Fruit fly (Drosophila melanogaster): ENCODE data around the gene CG31041.

The CG31041 gene

DNA sequence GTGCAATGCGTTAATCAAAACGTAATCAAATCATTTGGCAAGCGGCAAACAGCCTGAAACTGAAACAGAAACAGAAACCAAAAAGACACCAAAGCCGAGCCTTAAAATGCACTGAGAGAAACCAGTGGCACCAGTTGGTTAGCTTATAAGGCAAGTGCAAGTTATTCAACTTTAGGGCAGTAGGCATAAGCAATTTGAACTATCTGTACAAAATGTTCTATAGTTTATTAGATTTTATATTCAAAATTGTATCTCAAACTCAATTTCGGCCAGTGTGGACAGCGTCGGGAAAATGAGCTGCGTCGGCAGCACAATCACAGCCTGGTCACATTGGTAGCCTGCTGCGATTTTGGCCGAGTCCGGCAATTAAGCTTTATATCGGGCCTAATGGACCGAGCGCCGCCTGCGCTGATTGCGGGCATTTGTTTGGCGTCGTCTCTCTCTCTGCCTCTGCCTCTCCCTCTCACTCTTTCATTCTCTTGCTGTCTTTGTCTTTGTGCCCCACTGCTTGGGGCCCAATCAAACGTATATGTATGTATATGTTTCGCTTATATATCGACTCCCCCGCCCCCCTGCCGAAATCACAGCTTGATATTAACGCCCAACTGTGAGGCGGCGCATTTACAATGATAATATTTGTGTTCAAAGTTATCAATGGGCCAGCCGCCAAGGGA lies 23.6 kb downstream of the CG31041 start (continued):
- TF ChIP-seq CG3919 (GFP tag; optimal IDR thresholded peaks at IDR 0.05) (peak; percentile 82), Eip93F (GFP tag; optimal IDR thresholded peaks at IDR 0.05) (peak; percentile 46), spab (GFP tag; optimal IDR thresholded peaks at IDR 0.05) (peak; percentile 61), cyc (GFP tag; optimal IDR thresholded peaks at IDR 0.05) (peak; percentile 93), CG7368 (GFP tag; optimal IDR thresholded peaks at IDR 0.05) (peak; percentile 72), vri (GFP tag; optimal IDR thresholded peaks at IDR 0.05) (peak; percentile 68), eg (GFP tag; IDR thresholded peaks at IDR 0.05) (peak; percentile 82), CG1621 (tag; optimal IDR thresholded peaks at IDR 0.05) (peak; percentile 56), pdm3 (GFP tag; optimal IDR thresholded peaks at IDR 0.05) (peak; percentile 76), CG34406 (GFP tag; optimal IDR thresholded peaks at IDR 0.05) (peak; percentile 76), lz (GFP tag; optimal IDR thresholded peaks at IDR 0.05) (peak; percentile 91), Eip75B (GFP tag; optimal IDR thresholded peaks at IDR 0.05) (peak; percentile 82), CG10669 (GFP tag; optimal IDR thresholded peaks at IDR 0.05) (peak; percentile 67), Sox15 (GFP tag; optimal IDR thresholded peaks at IDR 0.05) (peak; percentile 73), CG6163 (GFP tag; IDR thresholded peaks at IDR 0.05) (peak; percentile 86), CG9139 (GFP tag; optimal IDR thresholded peaks at IDR 0.05) (peak; percentile 9)

DNA sequence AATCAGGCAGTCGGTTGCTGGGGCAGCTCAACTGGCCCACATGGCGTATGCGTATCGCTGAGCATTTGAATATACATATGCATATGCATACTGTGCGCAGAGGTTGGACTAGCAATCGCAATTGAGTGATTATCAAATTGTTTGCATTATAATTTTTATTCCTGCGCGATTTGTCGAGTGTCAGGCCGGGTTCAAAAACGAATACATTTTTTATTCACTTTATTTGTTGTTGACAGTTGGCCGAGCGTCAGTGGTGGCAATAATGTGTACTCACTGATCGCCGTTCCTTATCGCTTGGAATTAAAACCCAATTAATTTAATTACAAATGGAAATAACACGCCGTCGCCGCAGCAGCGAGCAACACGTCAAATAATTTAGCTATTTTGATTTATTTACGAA lies 25.0 kb downstream of the CG31041 start:
- TF ChIP-seq lz (GFP tag; optimal IDR thresholded peaks at IDR 0.05) (no peak), Eip78C (GFP tag) (peak; percentile 25), CG8319 (GFP tag; optimal IDR thresholded peaks at IDR 0.05) (no peak), CG3032 (tag; optimal IDR thresholded peaks at IDR 0.05) (no peak), CG7368 (GFP tag; optimal IDR thresholded peaks at IDR 0.05) (no peak), pdm3 (GFP tag; optimal IDR thresholded peaks at IDR 0.05) (no peak), fkh (GFP tag; optimal IDR thresholded peaks at IDR 0.05) (peak; percentile 61), svp (GFP tag) (peak; percentile 95)

DNA sequence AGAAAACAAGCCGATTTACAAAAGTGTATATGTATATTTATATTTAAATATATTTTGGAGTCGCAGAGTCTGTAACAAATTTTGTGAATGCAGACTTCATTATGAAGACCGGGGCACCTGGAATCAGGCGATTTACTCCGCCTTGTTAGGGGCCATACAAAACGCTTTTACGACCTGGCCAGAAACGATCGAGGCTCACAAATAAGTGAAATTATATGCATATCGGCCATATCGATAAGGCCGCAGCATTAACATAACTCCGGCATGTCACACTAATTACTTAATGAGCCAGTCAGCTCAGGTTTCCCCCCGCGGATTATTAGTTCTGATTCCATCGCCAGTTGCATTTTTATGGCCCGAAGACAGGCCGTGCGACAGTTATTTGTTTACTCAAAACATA lies 28.1 kb downstream of the CG31041 start:
- TF ChIP-seq CG8632 (GFP tag; optimal IDR thresholded peaks at IDR 0.05) (no peak), CG6854 (GFP tag; optimal IDR thresholded peaks at IDR 0.05) (no peak), CG10631 (GFP tag; optimal IDR thresholded peaks at IDR 0.05) (no peak), CG1621 (tag; optimal IDR thresholded peaks at IDR 0.05) (no peak), Met (GFP tag; optimal IDR thresholded peaks at IDR 0.05) (no peak), Sox14 (GFP tag; optimal IDR thresholded peaks at IDR 0.05) (no peak), salr (GFP tag; optimal IDR thresholded peaks at IDR 0.05) (no peak), CG11762 (GFP tag; optimal IDR thresholded peaks at IDR 0.05; ENCODE audit: insufficient read depth) (no peak), CG3032 (tag; optimal IDR thresholded peaks at IDR 0.05) (no peak), fd59A (GFP tag; optimal IDR thresholded peaks at IDR 0.05) (no peak), CG3919 (GFP tag; optimal IDR thresholded peaks at IDR 0.05) (no peak), cyc (GFP tag; optimal IDR thresholded peaks at IDR 0.05) (no peak), CG11294 (GFP tag; IDR thresholded peaks at IDR 0.05) (no peak), Eip93F (GFP tag; optimal IDR thresholded peaks at IDR 0.05) (no peak), CG31627 (GFP tag; optimal IDR thresholded peaks at IDR 0.05) (no peak)

DNA sequence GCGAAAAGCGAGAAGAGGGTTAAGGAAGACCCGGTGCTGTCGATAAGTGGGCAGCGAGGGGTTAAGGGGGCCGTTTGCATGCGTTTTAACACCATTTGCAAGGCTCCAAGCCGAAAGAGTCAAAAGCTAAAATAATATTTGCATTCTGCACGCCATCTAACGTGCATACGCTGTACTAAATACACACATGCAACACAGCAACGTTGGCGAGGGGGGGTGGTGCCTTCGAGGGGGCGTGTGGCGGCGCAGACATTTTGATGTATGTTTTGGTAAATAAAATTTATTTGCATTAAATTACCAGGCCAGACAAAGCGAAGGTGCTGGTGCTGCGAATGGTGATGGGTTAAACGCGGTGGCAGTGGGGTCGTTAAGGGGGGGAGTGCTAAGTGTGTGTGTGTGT lies 30.3 kb downstream of the CG31041 start:
- TF ChIP-seq fkh (GFP tag; optimal IDR thresholded peaks at IDR 0.05), result peak; percentile 53
- peak; percentile 48 for TF ChIP-seq svp (GFP tag)
- no peak for TF ChIP-seq ss (GFP tag; optimal IDR thresholded peaks at IDR 0.05)
- no peak for TF ChIP-seq Sox14 (GFP tag; optimal IDR thresholded peaks at IDR 0.05)
- no peak for TF ChIP-seq CG8632 (GFP tag; optimal IDR thresholded peaks at IDR 0.05)

DNA sequence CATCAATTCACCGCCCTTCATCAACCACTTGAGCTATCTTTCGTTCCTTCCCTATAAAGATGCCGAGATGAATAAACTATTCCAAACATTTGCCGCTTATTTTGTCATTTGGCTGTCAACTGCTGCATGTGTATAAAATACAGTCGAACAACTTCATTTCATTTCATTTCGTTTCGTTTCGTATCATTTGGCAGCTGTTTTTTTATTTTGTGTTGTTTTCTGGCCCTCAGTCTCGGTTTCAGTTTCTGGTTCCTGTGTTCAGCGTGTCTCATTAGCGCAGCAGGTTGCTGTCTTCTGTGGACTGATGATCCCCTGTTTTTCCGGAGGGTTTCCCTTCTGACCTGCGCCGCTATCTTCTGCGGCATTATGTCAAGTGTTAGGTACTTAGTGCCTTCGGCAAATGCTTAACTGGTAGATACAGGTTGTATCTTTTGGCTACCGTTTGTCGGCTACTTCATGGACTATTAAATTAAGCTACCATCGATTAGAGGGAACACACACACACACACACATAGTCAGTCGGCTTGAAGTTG lies 31.2 kb downstream of the CG31041 start:
- TF ChIP-seq spab (GFP tag; optimal IDR thresholded peaks at IDR 0.05), result no peak
- TF ChIP-seq esn (GFP tag; optimal IDR thresholded peaks at IDR 0.05), result no peak
- TF ChIP-seq CG6854 (GFP tag; optimal IDR thresholded peaks at IDR 0.05), result no peak
- TF ChIP-seq Hr4 (GFP tag; optimal IDR thresholded peaks at IDR 0.05), result no peak
- no peak for TF ChIP-seq Met (GFP tag; optimal IDR thresholded peaks at IDR 0.05)
- TF ChIP-seq Blimp-1 (GFP tag; optimal IDR thresholded peaks at IDR 0.05), result no peak
- no peak for TF ChIP-seq Ets21C (GFP tag; optimal IDR thresholded peaks at IDR 0.05)

All from whole organism, prepupa.